Worm (Caenorhabditis elegans) whole organism, L4 larva: ENCODE measurements around the gene C05G5.7.

Experiments
- F44E2.7 ChIP-seq: fragments of 200-800 bp; sonication (Bioruptor generic); IDR thresholded peaks from 2 replicates; pipeline ENCODE4 v2.1.2; 2022; ENCODE audit warnings: missing genetic modification characterization, missing compliant biosample characterization
- R02D3.7 ChIP-seq: fragments of 150-350 bp; sonication (generic microtip); optimal IDR thresholded peaks from 3 replicates; lab custom pipeline; 2014; ENCODE audit warnings: missing biosample characterization, missing genetic modification characterization
- T20F7.1 ChIP-seq: fragments of 200-800 bp; sonication (Bioruptor generic); optimal IDR thresholded peaks from 2 replicates; lab custom pipeline; 2018; ENCODE audit warnings: mild to moderate bottlenecking, missing genetic modification characterization, missing compliant biosample characterization
- T26A8.4 ChIP-seq: fragments of 200-800 bp; sonication (Bioruptor generic); IDR thresholded peaks from 2 replicates; pipeline ENCODE4 v1.3.6; 2022; ENCODE audit warnings: missing genetic modification characterization, missing compliant biosample characterization
- Y105C5A.15 ChIP-seq: fragments of 200-800 bp; sonication (Bioruptor generic); IDR thresholded peaks from 2 replicates; pipeline ENCODE4 v1.3.6; 2022; ENCODE audit warnings: missing genetic modification characterization, missing compliant biosample characterization
- Y48G9A.11 ChIP-seq: fragments of 200-800 bp; sonication (Bioruptor generic); IDR thresholded peaks from 2 replicates; pipeline ENCODE4 v1.3.6; 2022; ENCODE audit warnings: missing genetic modification reagents, missing genetic modification characterization, missing compliant biosample characterization
- Y5F2A.4 ChIP-seq: fragments of 200-800 bp; sonication (Bioruptor generic); optimal IDR thresholded peaks from 2 replicates; lab custom pipeline; 2018; ENCODE audit warnings: mild to moderate bottlenecking, missing genetic modification characterization, missing compliant biosample characterization
- ZK546.5 ChIP-seq, 2 experiments: sonication (generic microtip); optimal IDR thresholded peaks; 2 replicates each; lab custom pipeline; 2017; ENCODE audit warnings: missing biosample characterization in 2 of 2, missing genetic modification characterization in 2 of 2
- aha-1 ChIP-seq: fragments of 150-350 bp; peaks from one replicate; lab custom pipeline; 2014; ENCODE audit warnings: missing biosample characterization, missing genetic modification characterization
- ama-1 ChIP-seq: fragments of 150-350 bp; optimal IDR thresholded peaks from 2 replicates; lab custom pipeline; 2014; ENCODE audit warnings: inconsistent platforms, mixed read lengths
- attf-4 ChIP-seq: sonication (generic microtip); optimal IDR thresholded peaks from 3 replicates; lab custom pipeline; 2017; ENCODE audit warnings: missing biosample characterization, missing genetic modification characterization
- ceh-28 ChIP-seq: fragments of 150-350 bp; optimal IDR thresholded peaks from 2 replicates; lab custom pipeline; 2014; ENCODE audit warnings: missing biosample characterization, missing genetic modification reagents, missing genetic modification characterization
- ceh-82 ChIP-seq: sonication (generic microtip); optimal IDR thresholded peaks from 2 replicates; lab custom pipeline; 2017; ENCODE audit warnings: missing biosample characterization, missing genetic modification characterization
- ces-1 ChIP-seq: fragments of 150-350 bp; sonication (generic microtip); optimal IDR thresholded peaks from 4 replicates; lab custom pipeline; 2014; ENCODE audit warnings: missing biosample characterization, missing genetic modification reagents, missing genetic modification characterization
- ctbp-1 ChIP-seq: fragments of 200-800 bp; sonication (Bioruptor generic); IDR thresholded peaks from 2 replicates; pipeline ENCODE4 v1.3.6; 2022; ENCODE audit warnings: missing genetic modification reagents, missing genetic modification characterization, missing compliant biosample characterization
- daf-12 ChIP-seq: fragments of 150-350 bp; optimal IDR thresholded peaks from 2 replicates; lab custom pipeline; 2014; ENCODE audit warnings: missing biosample characterization, missing genetic modification reagents, missing genetic modification characterization
- dmd-8 ChIP-seq: fragments of 200-800 bp; sonication (Bioruptor generic); IDR thresholded peaks from 2 replicates; pipeline ENCODE4 v1.3.6; 2022; ENCODE audit warnings: missing genetic modification characterization, missing compliant biosample characterization
- dve-1 ChIP-seq: sonication (generic microtip); optimal IDR thresholded peaks from 2 replicates; lab custom pipeline; 2017; ENCODE audit warnings: antibody characterized with exemption, mild to moderate bottlenecking, missing genetic modification characterization, missing compliant biosample characterization; ENCODE audit not compliant: insufficient read depth
- egl-43 ChIP-seq: fragments of 200-800 bp; sonication (Bioruptor generic); IDR thresholded peaks from 2 replicates; pipeline ENCODE4 v1.3.6; 2022; ENCODE audit warnings: missing genetic modification reagents, missing genetic modification characterization, missing compliant biosample characterization
- fkh-10 ChIP-seq: fragments of 150-350 bp; optimal IDR thresholded peaks from 2 replicates; lab custom pipeline; 2014; ENCODE audit warnings: missing biosample characterization, missing genetic modification reagents, missing genetic modification characterization
- fos-1 ChIP-seq: fragments of 150-350 bp; optimal IDR thresholded peaks from 2 replicates; lab custom pipeline; 2014; ENCODE audit warnings: missing biosample characterization, missing genetic modification characterization
- gei-8 ChIP-seq: fragments of 200-800 bp; sonication (Bioruptor generic); optimal IDR thresholded peaks from 2 replicates; lab custom pipeline; 2018; ENCODE audit warnings: mild to moderate bottlenecking, missing genetic modification characterization, missing compliant biosample characterization
- hif-1 ChIP-seq, 2 experiments: sonication (generic microtip); optimal IDR thresholded peaks; 2 replicates each; lab custom pipeline; 2016 to 2017; ENCODE audit warnings: missing compliant biosample characterization in 2 of 2, missing genetic modification characterization in 2 of 2, missing genetic modification reagents in 2 of 2, missing genotype in 2 of 2, mild to moderate bottlenecking in 1 of 2
- hlh-30 ChIP-seq: sonication (generic microtip); optimal IDR thresholded peaks from 2 replicates; lab custom pipeline; 2017; ENCODE audit warnings: antibody characterized with exemption, mild to moderate bottlenecking, missing genetic modification characterization, missing compliant biosample characterization; ENCODE audit not compliant: insufficient read depth
- hmg-1.1 ChIP-seq: fragments of 200-800 bp; sonication (Bioruptor generic); IDR thresholded peaks from 2 replicates; pipeline ENCODE4 v1.3.6; 2022; ENCODE audit warnings: missing genetic modification reagents, missing genetic modification characterization, missing compliant biosample characterization
- lim-7 ChIP-seq: fragments of 200-800 bp; sonication (Bioruptor generic); IDR thresholded peaks from 2 replicates; pipeline ENCODE4 v1.3.6; 2022; ENCODE audit warnings: missing genetic modification characterization, missing compliant biosample characterization
- lin-1 ChIP-seq: fragments of 200-800 bp; sonication (Bioruptor generic); IDR thresholded peaks from 2 replicates; pipeline ENCODE4 v1.3.6; 2022; ENCODE audit warnings: missing genetic modification reagents, missing genetic modification characterization, missing compliant biosample characterization
- lin-38 ChIP-seq: fragments of 200-800 bp; sonication (Bioruptor generic); IDR thresholded peaks from 2 replicates; pipeline ENCODE4 v1.3.6; 2022; ENCODE audit warnings: missing genetic modification reagents, missing genetic modification characterization, missing compliant biosample characterization
- lin-39 ChIP-seq: fragments of 150-350 bp; optimal IDR thresholded peaks from 2 replicates; lab custom pipeline; 2014; ENCODE audit warnings: missing biosample characterization, missing genetic modification reagents, missing genetic modification characterization
- mdt-29 ChIP-seq: fragments of 200-800 bp; sonication (Bioruptor generic); IDR thresholded peaks from 2 replicates; pipeline ENCODE4 v1.3.6; 2022; ENCODE audit warnings: missing genetic modification reagents, missing genetic modification characterization, missing compliant biosample characterization
- mep-1 ChIP-seq: fragments of 150-350 bp; sonication (generic microtip); optimal IDR thresholded peaks from 3 replicates; lab custom pipeline; 2014; ENCODE audit warnings: missing biosample characterization, missing genetic modification characterization
- mes-2 ChIP-seq: sonication (generic microtip); optimal IDR thresholded peaks from 2 replicates; lab custom pipeline; 2016; ENCODE audit warnings: missing genotype, mild to moderate bottlenecking, missing genetic modification characterization, missing compliant biosample characterization; ENCODE audit not compliant: poor library complexity, severe bottlenecking
- mxl-2 ChIP-seq: fragments of 200-800 bp; sonication (Bioruptor generic); conservative IDR thresholded peaks from 2 replicates; pipeline ENCODE4 v1.3.6; 2022; ENCODE audit warnings: missing genetic modification reagents, missing genetic modification characterization, missing compliant biosample characterization
- mxl-3 ChIP-seq: fragments of 200-800 bp; sonication (Bioruptor generic); optimal IDR thresholded peaks from 2 replicates; lab custom pipeline; 2018; ENCODE audit warnings: mild to moderate bottlenecking, missing genetic modification characterization, missing compliant biosample characterization
- nhr-10 ChIP-seq: fragments of 150-350 bp; optimal IDR thresholded peaks from 2 replicates; lab custom pipeline; 2014; ENCODE audit warnings: missing biosample characterization, missing genetic modification characterization
- nhr-102 ChIP-seq: sonication (generic microtip); optimal IDR thresholded peaks from 2 replicates; lab custom pipeline; 2016; ENCODE audit warnings: mild to moderate bottlenecking, missing genetic modification characterization, moderate library complexity, missing compliant biosample characterization
- nhr-11 ChIP-seq: fragments of 150-350 bp; optimal IDR thresholded peaks from 2 replicates; lab custom pipeline; 2014; ENCODE audit warnings: missing biosample characterization, missing genetic modification characterization
- nhr-28 ChIP-seq: fragments of 150-350 bp; optimal IDR thresholded peaks from 2 replicates; lab custom pipeline; 2014; ENCODE audit warnings: missing biosample characterization, missing genetic modification characterization
- nhr-41 ChIP-seq: fragments of 200-800 bp; sonication (Bioruptor generic); IDR thresholded peaks from 2 replicates; pipeline ENCODE4 v1.3.6; 2022; ENCODE audit warnings: missing genetic modification reagents, missing genetic modification characterization, missing compliant biosample characterization
- nhr-48 ChIP-seq: sonication (generic microtip); optimal IDR thresholded peaks from 2 replicates; lab custom pipeline; 2016; ENCODE audit warnings: mild to moderate bottlenecking, missing genetic modification characterization, missing compliant biosample characterization
- nhr-76 ChIP-seq: fragments of 150-350 bp; optimal IDR thresholded peaks from 2 replicates; lab custom pipeline; 2014; ENCODE audit warnings: missing biosample characterization, missing genetic modification characterization
- php-3 ChIP-seq: fragments of 200-800 bp; sonication (Bioruptor generic); IDR thresholded peaks from 2 replicates; pipeline ENCODE4 v1.3.6; 2022; ENCODE audit warnings: missing genetic modification reagents, missing genetic modification characterization, missing compliant biosample characterization
- saeg-2 ChIP-seq: fragments of 200-800 bp; sonication (Bioruptor generic); IDR thresholded peaks from 2 replicates; pipeline ENCODE4 v1.3.6; 2022; ENCODE audit warnings: missing genetic modification reagents, missing genetic modification characterization, missing compliant biosample characterization
- snpc-4 ChIP-seq: fragments of 150-350 bp; optimal IDR thresholded peaks from 2 replicates; lab custom pipeline; 2014; ENCODE audit warnings: missing biosample characterization, missing genetic modification characterization
- spr-1 ChIP-seq: sonication (generic microtip); optimal IDR thresholded peaks from 2 replicates; lab custom pipeline; 2016; ENCODE audit warnings: mild to moderate bottlenecking, missing genetic modification characterization, missing compliant biosample characterization
- spr-3 ChIP-seq: fragments of 200-800 bp; sonication (Bioruptor generic); optimal IDR thresholded peaks from 2 replicates; lab custom pipeline; 2018; ENCODE audit warnings: mild to moderate bottlenecking, missing genetic modification characterization, missing compliant biosample characterization
- unc-62 ChIP-seq, 3 experiments: fragments of 150-350 bp in 1 of 3; sonication (generic microtip); optimal IDR thresholded peaks in 2 of 3; peaks in 1 of 3; 1 replicate in 1 of 3; 2 replicates in 2 of 3; lab custom pipeline; 2014 to 2017; ENCODE audit warnings: missing biosample characterization in 3 of 3, missing genetic modification characterization in 3 of 3, missing genetic modification reagents in 3 of 3, missing genotype in 1 of 3
- zag-1 ChIP-seq: fragments of 150-350 bp; optimal IDR thresholded peaks from 2 replicates; lab custom pipeline; 2014; ENCODE audit warnings: missing biosample characterization, missing genetic modification characterization
- zfp-2 ChIP-seq: sonication (generic microtip); optimal IDR thresholded peaks from 2 replicates; lab custom pipeline; 2016; ENCODE audit warnings: mild to moderate bottlenecking, missing genetic modification characterization, missing compliant biosample characterization
- zfp-3 ChIP-seq: fragments of 200-800 bp; sonication (Bioruptor generic); conservative IDR thresholded peaks from 2 replicates; pipeline ENCODE4 v1.3.6; 2022; ENCODE audit warnings: missing genetic modification reagents, missing genetic modification characterization, missing compliant biosample characterization
- ztf-7 ChIP-seq: fragments of 150-350 bp; optimal IDR thresholded peaks from 2 replicates; lab custom pipeline; 2014; ENCODE audit warnings: missing biosample characterization, missing genetic modification characterization

C05G5.7 gene

DNA sequence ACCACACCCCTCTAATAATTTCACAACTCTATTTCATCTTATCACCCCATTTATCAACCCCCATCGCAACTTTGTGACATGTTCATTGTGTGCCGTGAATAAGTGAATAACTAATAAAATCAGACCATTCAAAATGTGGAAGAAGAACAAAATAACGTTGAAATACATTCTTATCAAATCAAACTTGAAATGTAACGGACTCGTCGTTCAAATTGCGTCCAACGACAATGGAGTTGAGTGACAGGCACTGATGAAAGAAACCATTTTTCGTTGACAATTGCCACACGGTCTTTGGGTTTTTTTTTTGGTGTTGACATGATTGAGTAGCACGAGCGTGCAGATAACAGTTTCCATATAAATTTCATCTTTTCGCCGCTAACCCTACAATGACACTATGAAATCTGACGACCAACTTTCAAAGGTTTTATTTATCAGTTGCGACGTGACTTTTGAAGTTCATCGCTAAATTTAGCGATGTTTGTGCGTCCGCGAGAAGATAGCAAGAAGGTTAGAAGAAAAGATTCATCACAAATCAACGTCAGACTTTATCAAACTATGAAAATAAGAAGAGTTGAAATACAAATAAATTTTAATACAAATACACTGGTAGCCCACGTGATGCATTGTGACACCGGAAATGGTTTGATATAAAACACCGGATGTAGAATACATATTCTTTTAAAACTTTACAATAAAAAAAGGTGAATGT lies 40.0 kb upstream of the C05G5.7 start:
- TF ChIP-seq nhr-41 (GFP tag; lab: Robert Waterston, UW) = no peak
- no peak for TF ChIP-seq Y5F2A.4
- peak; percentile 80 for TF ChIP-seq nhr-102 (tag; lab: Kevin White, UChicago)
- TF ChIP-seq nhr-11 (tag; lab: Kevin White, UChicago) = no peak
- TF ChIP-seq zag-1 (tag; lab: Kevin White, UChicago) = no peak
- TF ChIP-seq ceh-28 (tag; lab: Kevin White, UChicago) = no peak
- no peak for TF ChIP-seq spr-1 (tag; lab: Kevin White, UChicago)
- TF ChIP-seq zfp-3 (GFP tag; lab: Robert Waterston, UW) = no peak
- peak; percentile 86 for TF ChIP-seq php-3
- TF ChIP-seq nhr-48 = peak; percentile 92
- TF ChIP-seq mdt-29 (GFP tag; lab: Robert Waterston, UW) = no peak
- no peak for TF ChIP-seq zfp-2 (tag; lab: Kevin White, UChicago)
- TF ChIP-seq hif-1 (tag; optimal IDR thresholded peaks at IDR 0.05; lab: Kevin White, UChicago) = peak in 1 of 2 experiments; percentile 71
- no peak for TF ChIP-seq mep-1 (tag; lab: Kevin White, UChicago)
- no peak for TF ChIP-seq hmg-1.1
- no peak for TF ChIP-seq ctbp-1 (GFP tag; lab: Robert Waterston, UW)
- TF ChIP-seq fos-1 (tag; lab: Kevin White, UChicago) = no peak
- TF ChIP-seq F44E2.7 (GFP tag; lab: Robert Waterston, UW) = no peak
- TF ChIP-seq snpc-4 = no peak
- no peak for TF ChIP-seq ztf-7 (tag; lab: Kevin White, UChicago)
- no peak for TF ChIP-seq Y105C5A.15 (GFP tag; lab: Robert Waterston, UW)
- TF ChIP-seq lin-39 (tag; lab: Kevin White, UChicago) = no peak
- TF ChIP-seq ces-1 = no peak
- TF ChIP-seq fkh-10 (GFP tag; lab: Kevin White, UChicago) = no peak
- no peak for TF ChIP-seq nhr-76 (tag; lab: Kevin White, UChicago)
- TF ChIP-seq T20F7.1 = peak; percentile 30
- no peak for TF ChIP-seq ZK546.5 (tag; optimal IDR thresholded peaks at IDR 0.05; lab: Kevin White, UChicago)
- TF ChIP-seq nhr-10 = no peak
- no peak for TF ChIP-seq mxl-3 (GFP tag; lab: Kevin White, UChicago)
- TF ChIP-seq spr-3 (GFP tag; lab: Kevin White, UChicago) = no peak
- TF ChIP-seq egl-43 = no peak
- TF ChIP-seq R02D3.7 (tag; lab: Kevin White, UChicago) = no peak
- peak; percentile 39 for TF ChIP-seq gei-8
- peak; percentile 29 for TF ChIP-seq hlh-30
- TF ChIP-seq lin-1 = no peak
- TF ChIP-seq aha-1 (tag; lab: Kevin White, UChicago) = peak; percentile 98
- no peak for TF ChIP-seq lin-38
- no peak for TF ChIP-seq dmd-8 (GFP tag; lab: Robert Waterston, UW)
- TF ChIP-seq saeg-2 (GFP tag; lab: Robert Waterston, UW) = 0 out of 2 replicates have a peak, but pooled peaks have one; percentile 16
- no peak for TF ChIP-seq ceh-82 (tag; lab: Kevin White, UChicago)
- 0 out of 2 replicates have a peak, but pooled peaks have one; percentile 11 for TF ChIP-seq T26A8.4 (GFP tag; lab: Robert Waterston, UW)
- TF ChIP-seq lim-7 (GFP tag; lab: Robert Waterston, UW) = no peak
- no peak for TF ChIP-seq Y48G9A.11
- TF ChIP-seq ama-1 (lab: Kevin White, UChicago) = no peak
- peak; percentile 81 for TF ChIP-seq nhr-28 (tag; lab: Kevin White, UChicago)
- peak; percentile 70 for TF ChIP-seq dve-1
- TF ChIP-seq mes-2 = no peak
- no peak for TF ChIP-seq attf-4 (tag; lab: Kevin White, UChicago)
- TF ChIP-seq daf-12 = no peak
- TF ChIP-seq unc-62 (GFP tag; optimal IDR thresholded peaks at IDR 0.05 in 1 of 2; lab: Kevin White, UChicago) = peak in 1 of 2 experiments; percentile 67
- TF ChIP-seq unc-62 (tag; optimal IDR thresholded peaks at IDR 0.05; lab: Kevin White, UChicago) = no peak
- TF ChIP-seq mxl-2 = no peak
